Worm (Caenorhabditis elegans) whole organism, L2 larva: ENCODE results near the gene lrch-1.

ENCODE experiments used
- C34F6.9 ChIP-seq: fragments of 150-350 bp; optimal IDR thresholded peaks from 2 replicates; lab custom pipeline; 2014; ENCODE audit warnings: missing biosample characterization, missing genetic modification characterization
- F13H6.1 ChIP-seq: sonication (generic microtip); optimal IDR thresholded peaks from 2 replicates; lab custom pipeline; 2016; ENCODE audit warnings: missing genetic modification characterization, missing compliant biosample characterization
- R02D3.7 ChIP-seq: fragments of 150-350 bp; optimal IDR thresholded peaks from 2 replicates; lab custom pipeline; 2014; ENCODE audit warnings: missing biosample characterization, missing genetic modification characterization
- Y55F3AM.14 ChIP-seq: fragments of 200-800 bp; sonication (Bioruptor generic); optimal IDR thresholded peaks from 2 replicates; lab custom pipeline; 2018; ENCODE audit warnings: mild to moderate bottlenecking, missing genetic modification characterization, missing compliant biosample characterization
- ZK546.5 ChIP-seq: sonication (generic microtip); optimal IDR thresholded peaks from 2 replicates; lab custom pipeline; 2017; ENCODE audit warnings: missing biosample characterization, missing genetic modification characterization
- alr-1 ChIP-seq: fragments of 150-350 bp; optimal IDR thresholded peaks from 2 replicates; lab custom pipeline; 2014; ENCODE audit warnings: missing biosample characterization, missing genetic modification characterization
- aly-2 ChIP-seq: fragments of 150-350 bp; optimal IDR thresholded peaks from 2 replicates; lab custom pipeline; 2014; ENCODE audit warnings: missing biosample characterization, missing genetic modification characterization
- ama-1 ChIP-seq: fragments of 150-350 bp; optimal IDR thresholded peaks from 2 replicates; lab custom pipeline; 2018; ENCODE audit warnings: inconsistent platforms
- blmp-1 ChIP-seq: sonication (generic microtip); optimal IDR thresholded peaks from 2 replicates; lab custom pipeline; 2017; ENCODE audit warnings: missing genetic modification characterization, mild to moderate bottlenecking, missing compliant biosample characterization, antibody characterized with exemption, moderate library complexity; ENCODE audit not compliant: insufficient read depth
- ceh-16 ChIP-seq: fragments of 150-350 bp; optimal IDR thresholded peaks from 2 replicates; lab custom pipeline; 2014; ENCODE audit warnings: missing biosample characterization, missing genetic modification characterization
- ceh-82 ChIP-seq: fragments of 150-350 bp; optimal IDR thresholded peaks from 2 replicates; lab custom pipeline; 2014; ENCODE audit warnings: missing biosample characterization, missing genetic modification characterization
- crh-2 ChIP-seq: sonication (generic microtip); optimal IDR thresholded peaks from 2 replicates; lab custom pipeline; 2017; ENCODE audit warnings: missing biosample characterization, missing genetic modification characterization
- dmd-4 ChIP-seq: sonication (generic microtip); optimal IDR thresholded peaks from 2 replicates; lab custom pipeline; 2017; ENCODE audit warnings: missing biosample characterization, missing genetic modification characterization
- egl-27 ChIP-seq: sonication (generic microtip); optimal IDR thresholded peaks from 3 replicates; lab custom pipeline; 2017; ENCODE audit warnings: missing biosample characterization, missing genetic modification reagents, missing genetic modification characterization
- elt-1 ChIP-seq: fragments of 150-350 bp; optimal IDR thresholded peaks from 2 replicates; lab custom pipeline; 2014; ENCODE audit warnings: missing biosample characterization, missing genetic modification characterization
- elt-3 ChIP-seq: sonication (generic microtip); optimal IDR thresholded peaks from 2 replicates; lab custom pipeline; 2017; ENCODE audit warnings: missing biosample characterization, missing genetic modification characterization
- fos-1 ChIP-seq: fragments of 150-350 bp; optimal IDR thresholded peaks from 2 replicates; lab custom pipeline; 2014; ENCODE audit warnings: missing biosample characterization, missing genetic modification characterization
- gmeb-1 ChIP-seq: fragments of 150-350 bp; optimal IDR thresholded peaks from 2 replicates; lab custom pipeline; 2014; ENCODE audit warnings: missing biosample characterization, missing genetic modification characterization
- lin-11 ChIP-seq: fragments of 150-350 bp; sonication (generic microtip); optimal IDR thresholded peaks from 2 replicates; lab custom pipeline; 2014; ENCODE audit warnings: missing biosample characterization, missing genetic modification characterization, inconsistent platforms, mixed read lengths
- lin-13 ChIP-seq: fragments of 150-350 bp; optimal IDR thresholded peaks from 2 replicates; lab custom pipeline; 2014; ENCODE audit warnings: missing biosample characterization, missing genetic modification reagents, missing genetic modification characterization
- lin-39 ChIP-seq: fragments of 150-350 bp; optimal IDR thresholded peaks from 2 replicates; lab custom pipeline; 2014; ENCODE audit warnings: missing biosample characterization, missing genetic modification reagents, missing genetic modification characterization
- lsy-2 ChIP-seq, 2 experiments: fragments of 150-350 bp in 1 of 2; sonication (generic microtip) in 1 of 2; optimal IDR thresholded peaks; 2 replicates each; lab custom pipeline; 2014 to 2017; ENCODE audit warnings: missing biosample characterization in 2 of 2, missing genetic modification characterization in 2 of 2
- mab-5 ChIP-seq: fragments of 150-350 bp; optimal IDR thresholded peaks from 2 replicates; lab custom pipeline; 2014; ENCODE audit warnings: missing biosample characterization, missing genetic modification characterization
- nhr-10 ChIP-seq: sonication (generic microtip); optimal IDR thresholded peaks from 2 replicates; lab custom pipeline; 2017; ENCODE audit warnings: missing biosample characterization, missing genetic modification characterization
- nhr-11 ChIP-seq: fragments of 150-350 bp; optimal IDR thresholded peaks from 2 replicates; lab custom pipeline; 2014; ENCODE audit warnings: missing biosample characterization, missing genetic modification characterization
- nhr-12 ChIP-seq: fragments of 150-350 bp; optimal IDR thresholded peaks from 2 replicates; lab custom pipeline; 2014; ENCODE audit warnings: missing biosample characterization, missing genetic modification characterization
- nhr-21 ChIP-seq: fragments of 150-350 bp; optimal IDR thresholded peaks from 2 replicates; lab custom pipeline; 2014; ENCODE audit warnings: missing biosample characterization, missing genetic modification characterization
- nhr-237 ChIP-seq: fragments of 150-350 bp; optimal IDR thresholded peaks from 2 replicates; lab custom pipeline; 2014; ENCODE audit warnings: missing biosample characterization, missing genetic modification characterization
- nhr-25 ChIP-seq: fragments of 150-350 bp; sonication (generic microtip); optimal IDR thresholded peaks from 3 replicates; lab custom pipeline; 2014; ENCODE audit warnings: missing biosample characterization, missing genetic modification characterization
- nhr-6 ChIP-seq: fragments of 150-350 bp; optimal IDR thresholded peaks from 2 replicates; lab custom pipeline; 2014; ENCODE audit warnings: missing biosample characterization, missing genetic modification characterization
- nhr-77 ChIP-seq: fragments of 150-350 bp; optimal IDR thresholded peaks from 2 replicates; lab custom pipeline; 2014; ENCODE audit warnings: missing biosample characterization, missing genetic modification characterization
- peb-1 ChIP-seq: fragments of 150-350 bp; optimal IDR thresholded peaks from 2 replicates; lab custom pipeline; 2014; ENCODE audit warnings: missing biosample characterization, missing genetic modification characterization
- sem-4 ChIP-seq: fragments of 150-350 bp; optimal IDR thresholded peaks from 2 replicates; lab custom pipeline; 2014; ENCODE audit warnings: missing biosample characterization, missing genetic modification reagents, missing genetic modification characterization
- skn-1 ChIP-seq: sonication (generic microtip); optimal IDR thresholded peaks from 2 replicates; lab custom pipeline; 2017; ENCODE audit warnings: missing biosample characterization, missing genetic modification characterization
- sma-3 ChIP-seq: sonication (generic microtip); optimal IDR thresholded peaks from 2 replicates; lab custom pipeline; 2016; ENCODE audit warnings: missing genetic modification reagents, missing genetic modification characterization, missing compliant biosample characterization
- sma-9 ChIP-seq, 2 experiments: fragments of 150-350 bp in 1 of 2; sonication (generic microtip) in 1 of 2; optimal IDR thresholded peaks; 2 replicates each; lab custom pipeline; 2014 to 2016; ENCODE audit warnings: missing genetic modification characterization in 2 of 2, mild to moderate bottlenecking in 1 of 2, missing biosample characterization in 1 of 2, missing compliant biosample characterization in 1 of 2, missing genetic modification reagents in 1 of 2, moderate library complexity in 1 of 2
- snpc-4 ChIP-seq: fragments of 150-350 bp; optimal IDR thresholded peaks from 2 replicates; lab custom pipeline; 2014; ENCODE audit warnings: missing biosample characterization, missing genetic modification characterization
- unc-39 ChIP-seq: fragments of 150-350 bp; optimal IDR thresholded peaks from 2 replicates; lab custom pipeline; 2014; ENCODE audit warnings: missing biosample characterization, missing genetic modification characterization
- unc-55 ChIP-seq: fragments of 150-350 bp; sonication (generic microtip); optimal IDR thresholded peaks from 3 replicates; lab custom pipeline; 2014; ENCODE audit warnings: missing biosample characterization, missing genetic modification reagents, missing genetic modification characterization
- unc-62 ChIP-seq: fragments of 150-350 bp; optimal IDR thresholded peaks from 2 replicates; lab custom pipeline; 2014; ENCODE audit warnings: missing biosample characterization, missing genetic modification reagents, missing genetic modification characterization
- zag-1 ChIP-seq: fragments of 150-350 bp; optimal IDR thresholded peaks from 2 replicates; lab custom pipeline; 2014; ENCODE audit warnings: missing biosample characterization, missing genetic modification characterization
- ztf-11 ChIP-seq: sonication (generic microtip); optimal IDR thresholded peaks from 2 replicates; lab custom pipeline; 2017; ENCODE audit warnings: missing biosample characterization, missing genetic modification characterization
- ztf-4 ChIP-seq: fragments of 150-350 bp; optimal IDR thresholded peaks from 2 replicates; lab custom pipeline; 2014; ENCODE audit warnings: missing biosample characterization, missing genetic modification characterization

lrch-1 gene

DNA sequence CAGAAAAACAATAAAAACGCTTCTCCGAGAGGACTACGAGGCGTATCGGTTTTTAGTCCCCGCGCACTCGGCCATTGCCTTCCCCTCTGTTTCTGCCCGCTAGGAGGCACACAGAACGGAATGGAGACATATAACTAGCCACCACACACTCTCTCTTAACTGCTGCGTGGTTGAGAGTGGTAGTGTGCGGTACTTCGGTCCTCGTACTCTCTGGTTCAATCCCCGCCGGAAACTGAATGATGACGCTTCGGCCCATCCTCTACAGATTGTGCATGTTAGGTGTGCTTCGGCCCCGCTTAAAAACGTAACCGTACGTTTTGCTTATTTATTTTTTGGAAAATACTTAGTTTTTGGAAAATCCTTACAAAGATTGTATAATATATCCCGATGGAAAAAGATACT is 8.8 kb downstream of the lrch-1 start, which contains the start of gene T13C5.6 (continued):
- TF ChIP-seq lsy-2 (tag; optimal IDR thresholded peaks at IDR 0.05; lab: Kevin White, UChicago) (peak; percentile 68 to 85), unc-62 (GFP tag; lab: Kevin White, UChicago) (peak; percentile 25), sma-3 (GFP tag; lab: Kevin White, UChicago) (peak; percentile 93), nhr-77 (no peak), nhr-6 (tag; lab: Kevin White, UChicago) (peak; percentile 69), sem-4 (tag; lab: Kevin White, UChicago) (peak; percentile 90)

DNA sequence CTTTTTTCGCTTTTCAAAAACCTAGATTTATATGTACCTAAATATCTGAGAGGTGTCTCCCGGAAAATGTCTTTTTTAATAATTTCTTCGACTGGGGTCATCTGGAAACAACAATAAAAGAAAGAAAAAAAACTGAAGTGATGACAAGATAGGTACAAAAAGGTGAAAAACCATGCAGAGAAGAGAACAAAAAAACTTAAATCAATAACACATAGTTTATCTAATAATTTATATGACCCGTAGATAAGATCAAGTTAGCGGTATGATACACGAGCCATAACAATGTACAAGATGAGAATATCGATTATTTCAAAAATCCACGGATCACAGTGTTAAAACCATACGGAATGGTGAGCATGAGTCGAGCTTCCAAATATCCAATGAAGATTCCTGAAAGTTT is 10.1 kb downstream of the lrch-1 start, which contains the start of gene mtp-18:
Gene mtp-18 (minus strand): TSS at position 101 of the 400 bp plus-strand sequence.
- TF ChIP-seq zag-1 (tag; lab: Kevin White, UChicago) = no peak
- TF ChIP-seq unc-39 (tag; lab: Kevin White, UChicago) = no peak
- no peak for TF ChIP-seq C34F6.9 (tag; lab: Kevin White, UChicago)
- no peak for TF ChIP-seq fos-1 (tag; lab: Kevin White, UChicago)
- no peak for TF ChIP-seq ztf-4 (tag; lab: Kevin White, UChicago)
- no peak for TF ChIP-seq Y55F3AM.14
- TF ChIP-seq lin-11 (tag; lab: Kevin White, UChicago) = no peak
- no peak for TF ChIP-seq ceh-82 (tag; lab: Kevin White, UChicago)
- TF ChIP-seq skn-1 = no peak
- TF ChIP-seq nhr-12 (tag; lab: Kevin White, UChicago) = no peak
- TF ChIP-seq nhr-237 (tag; lab: Kevin White, UChicago) = no peak
- no peak for TF ChIP-seq ztf-11 (tag; lab: Kevin White, UChicago)
- TF ChIP-seq sma-3 (GFP tag; lab: Kevin White, UChicago) = no peak
- TF ChIP-seq nhr-11 (tag; lab: Kevin White, UChicago) = no peak
- no peak for TF ChIP-seq sma-9 (GFP tag; optimal IDR thresholded peaks at IDR 0.05; lab: Kevin White, UChicago)
- TF ChIP-seq sma-9 (tag; optimal IDR thresholded peaks at IDR 0.05; lab: Kevin White, UChicago) = no peak
- no peak for TF ChIP-seq elt-3
- no peak for TF ChIP-seq nhr-6 (tag; lab: Kevin White, UChicago)
- TF ChIP-seq lin-39 (tag; lab: Kevin White, UChicago) = no peak
- TF ChIP-seq R02D3.7 (tag; lab: Kevin White, UChicago) = no peak
- no peak for TF ChIP-seq alr-1 (tag; lab: Kevin White, UChicago)

DNA sequence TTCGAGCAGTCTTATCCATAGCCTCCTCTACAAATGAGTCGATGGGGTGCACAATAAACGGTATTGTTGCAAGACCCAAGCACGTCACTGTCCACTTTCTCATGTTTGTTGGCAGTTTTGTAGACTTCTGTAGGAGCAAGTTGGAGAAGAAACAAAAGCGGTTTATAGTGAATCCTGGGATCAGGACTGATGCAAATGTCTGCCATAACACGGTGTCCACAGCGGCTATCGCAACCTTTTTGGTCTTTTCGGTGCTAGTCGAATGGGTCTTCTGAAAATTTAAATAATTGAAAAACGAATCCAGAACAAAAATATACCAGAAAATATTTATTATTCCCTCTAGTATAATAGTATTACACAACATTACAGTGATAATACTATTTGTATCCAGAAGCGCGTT is 11.1 kb downstream of the lrch-1 start:
- TF ChIP-seq nhr-11 (tag; lab: Kevin White, UChicago) (no peak), elt-3 (no peak), nhr-25 (tag; lab: Kevin White, UChicago) (no peak), fos-1 (tag; lab: Kevin White, UChicago) (no peak), Y55F3AM.14 (no peak), snpc-4 (tag; lab: Kevin White, UChicago) (no peak), crh-2 (tag; lab: Kevin White, UChicago) (no peak), elt-1 (tag; lab: Kevin White, UChicago) (no peak), dmd-4 (tag; lab: Kevin White, UChicago) (no peak), lin-11 (tag; lab: Kevin White, UChicago) (no peak), aly-2 (tag; lab: Kevin White, UChicago) (no peak), gmeb-1 (tag; lab: Kevin White, UChicago) (no peak), lin-39 (tag; lab: Kevin White, UChicago) (no peak), sma-3 (GFP tag; lab: Kevin White, UChicago) (no peak), nhr-77 (no peak), nhr-10 (tag; lab: Kevin White, UChicago) (no peak)

DNA sequence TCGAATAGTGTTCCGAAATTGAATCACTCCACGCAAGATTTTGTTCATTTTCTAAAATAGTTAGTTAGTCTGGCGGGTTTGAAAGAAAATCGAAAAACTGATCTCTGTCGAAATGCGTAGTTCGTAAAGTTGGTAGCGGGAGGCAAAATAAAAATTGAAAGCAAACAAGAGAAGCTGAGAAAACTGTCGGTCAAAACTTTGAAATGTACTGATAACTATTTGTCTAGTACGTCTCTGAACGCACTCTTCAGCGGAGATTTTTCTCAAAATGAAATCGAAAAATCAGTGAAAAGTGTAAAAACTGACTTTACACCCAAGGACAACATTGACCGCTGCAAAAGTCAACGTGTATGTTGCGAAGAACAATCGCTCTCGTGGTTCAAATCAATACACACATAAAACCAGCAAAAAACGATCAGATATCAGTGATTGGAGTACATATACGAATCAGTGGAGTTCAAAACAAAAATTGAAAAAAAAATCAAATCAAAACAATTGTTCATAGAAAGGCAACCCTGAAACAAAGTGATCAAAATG is 11.7 kb downstream of the lrch-1 start, which contains the start of gene bca-1:
Gene bca-1 (minus strand): TSS at position 51 of the 537 bp plus-strand sequence.
- TF ChIP-seq sma-9 (GFP tag; optimal IDR thresholded peaks at IDR 0.05; lab: Kevin White, UChicago) = peak; percentile 80
- no peak for TF ChIP-seq sma-9 (tag; optimal IDR thresholded peaks at IDR 0.05; lab: Kevin White, UChicago)
- TF ChIP-seq peb-1 (tag; lab: Kevin White, UChicago) = no peak
- TF ChIP-seq lin-13 (GFP tag; lab: Kevin White, UChicago) = no peak
- no peak for TF ChIP-seq nhr-10 (tag; lab: Kevin White, UChicago)
- TF ChIP-seq lin-39 (tag; lab: Kevin White, UChicago) = no peak
- no peak for TF ChIP-seq nhr-77
- TF ChIP-seq ama-1 (lab: Kevin White, UChicago) = peak; percentile 12
- TF ChIP-seq crh-2 (tag; lab: Kevin White, UChicago) = peak; percentile 59
- TF ChIP-seq blmp-1 = peak; percentile 88
- no peak for TF ChIP-seq nhr-12 (tag; lab: Kevin White, UChicago)
- no peak for TF ChIP-seq alr-1 (tag; lab: Kevin White, UChicago)
- no peak for TF ChIP-seq unc-62 (GFP tag; lab: Kevin White, UChicago)
- TF ChIP-seq elt-3 = no peak
- TF ChIP-seq ceh-16 (tag; lab: Kevin White, UChicago) = no peak
- no peak for TF ChIP-seq sem-4 (tag; lab: Kevin White, UChicago)
- peak; percentile 27 for TF ChIP-seq nhr-21
- TF ChIP-seq ztf-11 (tag; lab: Kevin White, UChicago) = no peak
- TF ChIP-seq zag-1 (tag; lab: Kevin White, UChicago) = no peak
- peak; percentile 26 for TF ChIP-seq nhr-6 (tag; lab: Kevin White, UChicago)
- no peak for TF ChIP-seq ZK546.5 (tag; lab: Kevin White, UChicago)
- no peak for TF ChIP-seq unc-39 (tag; lab: Kevin White, UChicago)
- TF ChIP-seq R02D3.7 (tag; lab: Kevin White, UChicago) = no peak
- TF ChIP-seq mab-5 (tag; lab: Kevin White, UChicago) = no peak
- TF ChIP-seq unc-55 (GFP tag; lab: Kevin White, UChicago) = no peak
- peak; percentile 27 for TF ChIP-seq F13H6.1 (tag; lab: Kevin White, UChicago)
- TF ChIP-seq gmeb-1 (tag; lab: Kevin White, UChicago) = no peak
- TF ChIP-seq elt-1 (tag; lab: Kevin White, UChicago) = no peak
- TF ChIP-seq lsy-2 (tag; optimal IDR thresholded peaks at IDR 0.05; lab: Kevin White, UChicago) = peak in 1 of 2 experiments; percentile 48
- no peak for TF ChIP-seq sma-3 (GFP tag; lab: Kevin White, UChicago)
- no peak for TF ChIP-seq egl-27 (tag; lab: Kevin White, UChicago)
